Worm (Caenorhabditis elegans) whole organism, L1 larva: ENCODE results near the gene Y42H9AR.1.

Experiments
- alr-1 ChIP-seq: fragments of 200-800 bp; sonication (Bioruptor generic); optimal IDR thresholded peaks from 2 replicates; lab custom pipeline; 2018; ENCODE audit warnings: borderline replicate concordance, mild to moderate bottlenecking, missing genetic modification characterization, missing compliant biosample characterization
- blmp-1 ChIP-seq: fragments of 150-350 bp; optimal IDR thresholded peaks from 2 replicates; lab custom pipeline; 2014; ENCODE audit warnings: missing biosample characterization, missing genetic modification characterization
- elt-3 ChIP-seq, 6 experiments: fragments of 150-350 bp in 1 of 6; sonication (generic microtip); optimal IDR thresholded peaks; 2 replicates each; lab custom pipeline; 2017 to 2018; ENCODE audit warnings: missing biosample characterization in 6 of 6, missing genetic modification characterization in 6 of 6, inconsistent platforms in 1 of 6
- fkh-10 ChIP-seq: sonication (generic microtip); optimal IDR thresholded peaks from 2 replicates; lab custom pipeline; 2017; ENCODE audit warnings: missing biosample characterization, missing genetic modification reagents, missing genetic modification characterization
- fos-1 ChIP-seq: fragments of 150-350 bp; optimal IDR thresholded peaks from 2 replicates; lab custom pipeline; 2014; ENCODE audit warnings: missing biosample characterization, missing genetic modification characterization
- jun-1 ChIP-seq: fragments of 150-350 bp; optimal IDR thresholded peaks from 2 replicates; lab custom pipeline; 2014; ENCODE audit warnings: missing biosample characterization, missing genetic modification reagents, missing genetic modification characterization
- mdl-1 ChIP-seq, 2 experiments: fragments of 150-350 bp; optimal IDR thresholded peaks; 2 replicates each; lab custom pipeline; 2014 to 2017; ENCODE audit warnings: missing biosample characterization in 2 of 2, missing genetic modification characterization in 2 of 2, inconsistent platforms in 1 of 2
- mep-1 ChIP-seq: fragments of 150-350 bp; optimal IDR thresholded peaks from 2 replicates; lab custom pipeline; 2014; ENCODE audit warnings: missing biosample characterization, missing genetic modification characterization
- nhr-11 ChIP-seq: fragments of 150-350 bp; optimal IDR thresholded peaks from 2 replicates; lab custom pipeline; 2014; ENCODE audit warnings: missing biosample characterization, missing genetic modification characterization
- nhr-237 ChIP-seq: fragments of 150-350 bp; optimal IDR thresholded peaks from 2 replicates; lab custom pipeline; 2014; ENCODE audit warnings: missing biosample characterization, missing genetic modification characterization
- pqm-1 ChIP-seq: sonication (generic microtip); optimal IDR thresholded peaks from 3 replicates; lab custom pipeline; 2017; ENCODE audit warnings: missing biosample characterization, missing genetic modification characterization
- snpc-4 ChIP-seq: fragments of 150-350 bp; optimal IDR thresholded peaks from 2 replicates; lab custom pipeline; 2014; ENCODE audit warnings: missing biosample characterization, missing genetic modification characterization
- sptf-1 ChIP-seq: fragments of 150-350 bp; optimal IDR thresholded peaks from 2 replicates; lab custom pipeline; 2014; ENCODE audit warnings: missing biosample characterization, missing genetic modification characterization
- ztf-4 ChIP-seq: fragments of 150-350 bp; optimal IDR thresholded peaks from 2 replicates; lab custom pipeline; 2014; ENCODE audit warnings: missing biosample characterization, missing genetic modification characterization

DNA sequence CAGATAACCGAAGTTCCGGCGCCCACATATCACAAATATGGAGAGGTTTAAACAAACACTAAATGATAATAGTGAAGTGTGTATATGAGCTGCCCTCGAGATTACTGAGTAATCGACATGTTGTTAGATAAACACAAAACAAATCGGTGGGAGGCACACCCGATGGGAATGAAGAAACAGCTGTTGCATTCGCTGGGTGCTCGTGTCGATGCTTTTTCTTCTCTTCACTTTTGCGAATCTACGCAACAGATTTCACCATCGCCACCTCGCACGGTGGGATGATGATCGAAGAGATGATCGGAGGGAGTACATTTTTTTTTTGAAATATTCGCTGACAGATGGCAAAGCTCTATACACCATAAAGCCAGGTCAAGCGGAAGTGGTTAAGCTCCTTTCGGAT is 44.9 kb upstream of the Y42H9AR.1 start:
- TF ChIP-seq mep-1 (tag; lab: Kevin White, UChicago) (no peak), snpc-4 (tag; lab: Kevin White, UChicago) (no peak), alr-1 (tag; lab: Kevin White, UChicago) (no peak), nhr-237 (tag; lab: Kevin White, UChicago) (no peak), blmp-1 (no peak), fos-1 (tag; lab: Kevin White, UChicago) (no peak), pqm-1 (no peak), sptf-1 (no peak), ztf-4 (tag; lab: Kevin White, UChicago) (no peak), mdl-1 (tag; optimal IDR thresholded peaks at IDR 0.05; lab: Kevin White, UChicago) (peak in 1 of 2 experiments; percentile 24), fkh-10 (no peak), jun-1 (tag; lab: Kevin White, UChicago) (no peak), elt-3 (tag; optimal IDR thresholded peaks at IDR 0.05; lab: Kevin White, UChicago) (no peak), nhr-11 (no peak)
